Worm (Caenorhabditis elegans) whole organism, midembryonic: ENCODE data around the gene sdpn-1.

Experiments
- T22C8.4 ChIP-seq: fragments of 200-800 bp; sonication (Bioruptor generic); IDR thresholded peaks from 2 replicates; pipeline ENCODE4 v1.3.6; 2022; ENCODE audit warnings: missing genetic modification characterization, missing compliant biosample characterization
- cog-1 ChIP-seq: sonication (generic microtip); optimal IDR thresholded peaks from 2 replicates; lab custom pipeline; 2016; ENCODE audit warnings: missing genetic modification characterization, missing compliant biosample characterization
- flt-1 ChIP-seq: fragments of 200-800 bp; sonication (Bioruptor generic); IDR thresholded peaks from 2 replicates; pipeline ENCODE4 v1.3.6; 2022; ENCODE audit warnings: missing genetic modification characterization, missing compliant biosample characterization
- klf-2 ChIP-seq: fragments of 200-800 bp; sonication (Bioruptor generic); conservative IDR thresholded peaks from 2 replicates; pipeline ENCODE4 v1.3.6; 2022; ENCODE audit warnings: missing genetic modification reagents, missing genetic modification characterization, missing compliant biosample characterization
- med-1 ChIP-seq: sonication (generic microtip); optimal IDR thresholded peaks from 2 replicates; lab custom pipeline; 2017; ENCODE audit warnings: missing genetic modification characterization, mild to moderate bottlenecking, missing compliant biosample characterization, antibody characterized with exemption, missing genetic modification reagents; ENCODE audit not compliant: insufficient read depth
- ref-1 ChIP-seq: fragments of 200-800 bp; sonication (Bioruptor generic); conservative IDR thresholded peaks from 2 replicates; pipeline ENCODE4 v1.3.6; 2022; ENCODE audit warnings: missing genetic modification reagents, missing genetic modification characterization, missing compliant biosample characterization
- tab-1 ChIP-seq: fragments of 200-800 bp; sonication (Bioruptor generic); IDR thresholded peaks from 2 replicates; pipeline ENCODE4 v1.3.6; 2022; ENCODE audit warnings: missing genetic modification characterization, missing compliant biosample characterization
- ztf-23 ChIP-seq: fragments of 200-800 bp; sonication (Bioruptor generic); IDR thresholded peaks from 2 replicates; pipeline ENCODE4 v1.3.6; 2022; ENCODE audit warnings: missing genetic modification reagents, missing genetic modification characterization, missing compliant biosample characterization
- ztf-29 ChIP-seq: fragments of 200-800 bp; sonication (Bioruptor generic); IDR thresholded peaks from 2 replicates; pipeline ENCODE4 v1.3.6; 2022; ENCODE audit warnings: missing genetic modification reagents, missing genetic modification characterization, missing compliant biosample characterization

The sdpn-1 gene

ce11 chrX:8022728-8023127, 24.7 kb upstream of the sdpn-1 start:
- TF ChIP-seq ref-1 (GFP tag; lab: Robert Waterston, UW) (no peak), flt-1 (no peak), med-1 (GFP tag; lab: Kevin White, UChicago) (no peak), klf-2 (GFP tag; lab: Robert Waterston, UW) (no peak), ztf-29 (GFP tag; lab: Robert Waterston, UW) (no peak), cog-1 (no peak), ztf-23 (no peak), T22C8.4 (GFP tag; lab: Robert Waterston, UW) (no peak), tab-1 (GFP tag; lab: Robert Waterston, UW) (no peak)

ce11 chrX:8021609-8022008, 23.6 kb upstream of the sdpn-1 start:
- TF ChIP-seq flt-1 (no peak), ztf-23 (no peak), klf-2 (GFP tag; lab: Robert Waterston, UW) (no peak), ref-1 (GFP tag; lab: Robert Waterston, UW) (no peak), T22C8.4 (GFP tag; lab: Robert Waterston, UW) (no peak), tab-1 (GFP tag; lab: Robert Waterston, UW) (no peak), ztf-29 (GFP tag; lab: Robert Waterston, UW) (no peak), cog-1 (no peak), med-1 (GFP tag; lab: Kevin White, UChicago) (no peak)

DNA sequence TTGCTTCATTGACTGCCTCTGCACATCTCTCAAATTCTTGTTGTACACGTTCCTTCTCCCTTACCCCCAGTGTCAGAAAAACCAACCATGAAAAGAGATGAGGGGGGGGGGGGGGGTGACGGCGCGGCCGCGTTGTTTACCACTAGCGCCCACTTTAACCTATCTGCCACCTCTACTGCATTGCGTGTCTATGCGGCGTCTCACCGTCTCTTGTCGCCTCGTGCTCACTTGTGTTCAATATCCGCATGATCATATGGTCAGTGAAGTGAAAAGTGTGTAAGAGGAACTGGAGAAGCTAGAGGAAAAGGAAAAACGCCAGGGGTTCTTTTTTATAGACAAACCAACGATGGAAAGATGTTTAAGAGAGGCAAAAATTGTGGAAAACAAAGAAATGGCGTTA, 21.6 kb upstream of the sdpn-1 start:
- TF ChIP-seq ztf-29 (GFP tag; lab: Robert Waterston, UW) (no peak), ztf-23 (0 out of 2 replicates have a peak, but pooled peaks have one; percentile 12), ref-1 (GFP tag; lab: Robert Waterston, UW) (no peak), cog-1 (peak; percentile 41), klf-2 (GFP tag; lab: Robert Waterston, UW) (no peak), flt-1 (peak; percentile 75; the same call in 1 of the 2 replicates), tab-1 (GFP tag; lab: Robert Waterston, UW) (peak; percentile 41; the same call in 1 of the 2 replicates)

DNA sequence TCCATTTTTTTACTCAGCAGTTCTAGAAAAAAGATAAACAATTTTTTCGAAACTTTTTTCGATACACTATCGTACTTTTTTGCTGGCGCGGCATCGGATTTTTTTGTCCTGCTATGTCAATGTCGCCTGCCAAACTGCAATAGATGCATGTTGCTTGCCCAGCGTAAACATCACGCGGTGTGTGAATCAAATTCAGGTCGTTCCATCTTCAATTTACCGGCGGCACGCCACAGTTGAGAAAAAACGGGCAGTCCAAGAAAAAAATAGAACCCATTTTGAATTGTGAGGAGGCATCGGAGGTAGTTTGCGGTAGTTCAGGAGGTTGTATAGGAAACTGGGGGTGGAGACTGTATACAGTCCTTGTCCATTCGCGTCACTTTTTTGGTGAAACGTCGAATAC, 20.4 kb upstream of the sdpn-1 start:
- TF ChIP-seq flt-1: no peak
- no peak for TF ChIP-seq ztf-23
- TF ChIP-seq T22C8.4 (GFP tag; lab: Robert Waterston, UW): no peak
- no peak for TF ChIP-seq ref-1 (GFP tag; lab: Robert Waterston, UW)
- TF ChIP-seq tab-1 (GFP tag; lab: Robert Waterston, UW): no peak
- no peak for TF ChIP-seq cog-1
- no peak for TF ChIP-seq med-1 (GFP tag; lab: Kevin White, UChicago)
- no peak for TF ChIP-seq ztf-29 (GFP tag; lab: Robert Waterston, UW)
- no peak for TF ChIP-seq klf-2 (GFP tag; lab: Robert Waterston, UW)

DNA sequence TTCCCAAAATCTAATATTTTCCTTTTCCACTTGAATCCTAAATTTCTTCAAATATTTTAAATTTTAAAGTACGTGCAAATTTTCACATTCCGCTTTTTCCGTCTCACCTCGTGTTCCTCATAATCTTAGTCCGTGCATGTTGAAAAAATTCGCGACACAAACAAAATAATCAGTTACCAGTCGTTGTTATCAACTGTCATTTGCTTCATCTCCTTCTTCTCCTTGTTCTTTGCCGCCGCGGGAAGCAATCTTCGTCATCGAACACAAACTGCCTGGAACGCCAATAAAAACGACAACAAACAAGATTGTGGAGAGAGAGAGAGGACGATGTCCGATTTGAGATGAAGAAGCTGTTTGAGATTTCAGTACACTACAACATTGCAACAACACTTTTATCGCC, 19.7 kb upstream of the sdpn-1 start, which contains the start of gene C34D10.5:
Gene C34D10.5, plus strand, starts transcription at position 269 of the 400 bp plus-strand sequence.
- TF ChIP-seq tab-1 (GFP tag; lab: Robert Waterston, UW) (no peak), T22C8.4 (GFP tag; lab: Robert Waterston, UW) (no peak), klf-2 (GFP tag; lab: Robert Waterston, UW) (no peak), flt-1 (no peak)

DNA sequence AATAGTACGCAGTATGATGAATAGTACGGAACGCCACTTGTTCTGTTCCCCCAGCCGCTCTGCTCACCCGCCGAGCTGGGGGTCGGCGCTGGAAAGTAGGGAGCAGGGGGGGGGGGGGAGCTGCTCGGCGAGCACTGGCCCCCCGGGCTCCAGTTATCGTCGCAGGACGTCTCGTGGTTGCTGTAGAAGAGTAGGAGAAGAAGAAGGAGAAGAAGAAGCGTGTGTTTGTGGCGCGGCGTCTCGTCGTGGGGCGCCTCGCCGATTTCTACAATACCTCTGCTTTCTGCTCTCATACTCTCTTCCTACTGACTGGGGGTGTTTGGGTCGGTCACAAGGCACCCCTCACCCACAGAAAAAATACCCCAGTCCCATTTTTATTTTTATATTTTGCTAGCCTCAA, 19.3 kb upstream of the sdpn-1 start:
- TF ChIP-seq flt-1: no peak
- TF ChIP-seq tab-1 (GFP tag; lab: Robert Waterston, UW): peak; percentile 60; the same call in 1 of the 2 replicates

DNA sequence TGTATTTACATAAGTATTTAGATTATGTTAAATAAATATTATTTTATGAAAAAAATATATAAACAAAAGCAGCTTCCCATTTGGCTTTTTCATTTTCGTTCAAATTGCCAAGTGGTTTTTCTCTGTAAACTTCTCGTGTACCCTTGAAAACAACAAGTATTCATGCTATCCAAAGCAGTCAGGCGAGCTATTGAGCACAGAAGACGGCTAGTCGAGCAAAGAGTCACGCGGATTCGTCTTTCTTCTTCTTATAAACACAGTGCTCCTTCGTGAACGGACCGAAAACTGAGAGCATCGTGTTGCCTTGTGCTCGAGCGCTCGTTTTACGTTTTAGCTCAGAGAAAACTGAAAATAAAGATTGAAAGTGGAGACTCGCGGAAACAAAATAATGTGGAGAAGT, 17.9 kb upstream of the sdpn-1 start:
- TF ChIP-seq T22C8.4 (GFP tag; lab: Robert Waterston, UW): no peak
- no peak for TF ChIP-seq cog-1
- TF ChIP-seq tab-1 (GFP tag; lab: Robert Waterston, UW): no peak
- no peak for TF ChIP-seq med-1 (GFP tag; lab: Kevin White, UChicago)
- no peak for TF ChIP-seq klf-2 (GFP tag; lab: Robert Waterston, UW)
- no peak for TF ChIP-seq ztf-29 (GFP tag; lab: Robert Waterston, UW)
- no peak for TF ChIP-seq ztf-23
- TF ChIP-seq flt-1: no peak
- TF ChIP-seq ref-1 (GFP tag; lab: Robert Waterston, UW): no peak

DNA sequence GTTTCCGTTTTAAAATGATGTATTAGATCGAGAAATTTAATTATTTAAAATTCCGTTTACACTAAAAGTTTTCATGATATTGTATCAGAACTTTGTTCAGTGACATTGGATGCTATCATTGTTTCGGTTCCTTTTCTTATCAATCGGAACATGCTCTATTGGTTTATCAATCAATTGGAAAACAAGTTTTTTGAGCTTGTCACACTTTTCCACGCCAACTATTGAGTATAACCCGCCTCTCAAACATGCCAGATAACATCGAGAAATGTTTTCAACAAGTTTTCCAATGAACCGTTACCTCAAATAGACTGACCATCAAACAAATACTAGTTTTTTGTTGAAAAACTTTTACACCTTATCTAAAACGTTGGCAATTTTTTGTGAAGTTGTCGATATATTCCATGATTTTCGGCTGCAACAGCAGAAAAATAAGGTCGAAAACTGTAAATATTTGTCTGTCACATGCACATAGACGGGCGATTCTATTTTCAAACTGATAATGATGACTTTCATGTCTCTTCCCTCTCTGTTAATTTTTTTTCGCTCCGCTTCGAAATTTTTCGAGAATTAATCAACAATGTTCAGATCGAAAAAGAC, 16.5 kb upstream of the sdpn-1 start, which contains the start of gene unk-1:
Gene unk-1, plus strand, starts transcription at position 577 of the 597 bp plus-strand sequence.
- TF ChIP-seq ref-1 (GFP tag; lab: Robert Waterston, UW): no peak
- TF ChIP-seq cog-1: no peak

DNA sequence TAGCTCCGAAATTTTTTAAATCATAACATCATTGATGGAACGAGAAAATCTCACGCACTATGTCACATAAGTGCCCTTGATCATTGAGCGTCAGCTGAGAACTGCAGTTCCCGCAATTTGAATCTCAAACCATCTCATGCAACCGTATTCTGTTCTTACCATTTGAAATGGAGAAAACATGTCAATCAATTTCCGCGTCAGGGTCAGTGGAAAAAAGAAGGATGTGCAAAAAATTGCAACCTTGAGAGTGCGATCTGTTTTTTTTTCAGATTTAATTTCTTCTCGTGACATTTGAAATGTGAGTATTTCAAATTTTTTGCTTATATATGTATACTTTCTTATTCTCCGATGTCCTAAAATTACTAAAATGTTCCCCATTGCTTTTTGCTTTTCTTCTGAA, 12.6 kb upstream of the sdpn-1 start:
- TF ChIP-seq ref-1 (GFP tag; lab: Robert Waterston, UW) (no peak), ztf-29 (GFP tag; lab: Robert Waterston, UW) (no peak), T22C8.4 (GFP tag; lab: Robert Waterston, UW) (no peak), flt-1 (no peak), cog-1 (no peak), klf-2 (GFP tag; lab: Robert Waterston, UW) (no peak), ztf-23 (no peak), tab-1 (GFP tag; lab: Robert Waterston, UW) (no peak), med-1 (GFP tag; lab: Kevin White, UChicago) (no peak)

DNA sequence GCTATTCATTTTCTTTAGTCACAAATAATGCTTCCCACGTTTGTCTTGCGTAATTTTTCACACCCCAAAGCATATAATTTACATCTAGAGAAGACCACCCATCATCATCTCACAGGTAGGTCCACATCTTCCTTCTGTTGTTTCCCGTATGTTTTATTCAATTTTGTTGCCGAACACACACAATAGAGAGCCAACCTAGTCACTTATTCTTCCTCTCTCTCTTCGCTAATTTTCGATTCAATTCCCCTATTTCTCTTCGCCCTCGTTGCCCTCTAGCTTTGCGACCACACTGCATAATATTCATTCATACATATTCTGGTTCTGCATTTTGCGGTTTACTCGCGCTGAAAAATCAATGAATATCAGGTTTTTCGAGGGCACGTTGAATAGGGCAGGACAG, 7.9 kb upstream of the sdpn-1 start:
- TF ChIP-seq flt-1: no peak
- TF ChIP-seq klf-2 (GFP tag; lab: Robert Waterston, UW): no peak
- no peak for TF ChIP-seq tab-1 (GFP tag; lab: Robert Waterston, UW)
- TF ChIP-seq ref-1 (GFP tag; lab: Robert Waterston, UW): no peak
- TF ChIP-seq T22C8.4 (GFP tag; lab: Robert Waterston, UW): no peak
- TF ChIP-seq cog-1: no peak
- TF ChIP-seq med-1 (GFP tag; lab: Kevin White, UChicago): no peak
- TF ChIP-seq ztf-23: no peak
- no peak for TF ChIP-seq ztf-29 (GFP tag; lab: Robert Waterston, UW)
